Fruit fly (Drosophila melanogaster) whole organism, embryonic: Measurements from ENCODE around the gene Nsf2.

ENCODE experiments used
- Blimp-1 ChIP-seq: fragments of 200-800 bp; sonication (Bioruptor generic); optimal IDR thresholded peaks from 3 replicates; lab custom pipeline; 2018; ENCODE audit warnings: missing biosample characterization, missing genetic modification characterization, mild to moderate bottlenecking, moderate library complexity, missing genetic modification reagents
- CG10274 ChIP-seq: fragments of 200-800 bp; sonication (Bioruptor generic); optimal IDR thresholded peaks from 3 replicates; lab custom pipeline; 2017; ENCODE audit warnings: missing biosample characterization, mild to moderate bottlenecking, missing genetic modification characterization
- CG10321 ChIP-seq: fragments of 200-800 bp; sonication (Bioruptor generic); IDR thresholded peaks from 2 replicates; pipeline ENCODE4 v1.3.6; 2022; ENCODE audit warnings: missing biosample characterization, missing genetic modification characterization
- CG10979 ChIP-seq: fragments of 200-800 bp; sonication (Bioruptor generic); optimal IDR thresholded peaks from 2 replicates; lab custom pipeline; 2018; ENCODE audit warnings: missing biosample characterization, mild to moderate bottlenecking, missing genetic modification characterization, moderate library complexity
- CG11560 ChIP-seq: fragments of 200-800 bp; sonication (Bioruptor generic); IDR thresholded peaks from 3 replicates; pipeline ENCODE4 v1.3.6; 2022; ENCODE audit warnings: missing biosample characterization, missing genetic modification characterization
- CG13624 ChIP-seq: fragments of 200-800 bp; sonication (Bioruptor generic); optimal IDR thresholded peaks from 2 replicates; lab custom pipeline; 2016; ENCODE audit warnings: missing biosample characterization, missing genetic modification characterization
- CG14965 ChIP-seq: fragments of 200-800 bp; sonication (Bioruptor generic); optimal IDR thresholded peaks from 2 replicates; lab custom pipeline; 2016; ENCODE audit warnings: missing biosample characterization, missing genetic modification characterization, borderline replicate concordance
- CG15073 ChIP-seq: fragments of 200-800 bp; sonication (Bioruptor generic); optimal IDR thresholded peaks from 2 replicates; lab custom pipeline; 2016; ENCODE audit warnings: missing biosample characterization, missing genetic modification characterization
- CG18262 ChIP-seq: fragments of 200-800 bp; optimal IDR thresholded peaks from 3 replicates; lab custom pipeline; 2019; ENCODE audit warnings: missing biosample characterization, mild to moderate bottlenecking, missing genetic modification characterization, moderate library complexity
- CG1832 ChIP-seq: fragments of 200-800 bp; sonication (Bioruptor generic); optimal IDR thresholded peaks from 2 replicates; lab custom pipeline; 2017; ENCODE audit warnings: missing biosample characterization, mild to moderate bottlenecking, missing genetic modification characterization, inconsistent platforms
- CG18599 ChIP-seq: fragments of 200-800 bp; sonication (Bioruptor generic); optimal IDR thresholded peaks from 3 replicates; lab custom pipeline; 2017; ENCODE audit warnings: missing biosample characterization, missing genetic modification characterization, mild to moderate bottlenecking, moderate library complexity, missing genetic modification reagents
- CG2712 ChIP-seq: fragments of 200-800 bp; optimal IDR thresholded peaks from 3 replicates; lab custom pipeline; 2019; ENCODE audit warnings: missing biosample characterization, mild to moderate bottlenecking, missing genetic modification characterization, moderate library complexity
- CG6689 ChIP-seq: fragments of 200-800 bp; sonication (Bioruptor generic); IDR thresholded peaks from 2 replicates; pipeline ENCODE4 v1.3.6; 2022; ENCODE audit warnings: missing biosample characterization, missing genetic modification characterization
- CG8281 ChIP-seq: fragments of 200-800 bp; sonication (Bioruptor generic); optimal IDR thresholded peaks from 2 replicates; lab custom pipeline; 2018; ENCODE audit warnings: missing biosample characterization, mild to moderate bottlenecking, missing genetic modification characterization, moderate library complexity
- CG8478 ChIP-seq: fragments of >200 bp; optimal IDR thresholded peaks from 2 replicates; lab custom pipeline; 2018
- CTCF ChIP-seq: fragments of 200-800 bp; sonication (Bioruptor generic); optimal IDR thresholded peaks from 2 replicates; lab custom pipeline; 2017; ENCODE audit warnings: missing biosample characterization, mild to moderate bottlenecking, missing genetic modification characterization, moderate library complexity
- Chrac-16 ChIP-seq: fragments of 200-800 bp; sonication (Bioruptor generic); optimal IDR thresholded peaks from 3 replicates; lab custom pipeline; 2016; ENCODE audit warnings: missing biosample characterization, missing genetic modification characterization
- Dp ChIP-seq: fragments of 200-800 bp; sonication (Bioruptor generic); optimal IDR thresholded peaks from 2 replicates; lab custom pipeline; 2018; ENCODE audit warnings: missing biosample characterization, mild to moderate bottlenecking, missing genetic modification characterization, moderate library complexity
- Drgx ChIP-seq: fragments of 200-800 bp; sonication (Bioruptor generic); IDR thresholded peaks from 2 replicates; pipeline ENCODE4 v1.3.6; 2022; ENCODE audit warnings: missing biosample characterization, missing genetic modification characterization
- Ets65A ChIP-seq: fragments of 200-800 bp; sonication (Bioruptor generic); peaks from one replicate; lab custom pipeline; 2016; ENCODE audit warnings: missing biosample characterization, missing genetic modification characterization
- Hsf ChIP-seq: fragments of 200-800 bp; sonication (Bioruptor generic); optimal IDR thresholded peaks from 3 replicates; lab custom pipeline; 2016; ENCODE audit warnings: missing biosample characterization, missing genetic modification characterization
- Neu2 ChIP-seq: fragments of 200-800 bp; sonication (Bioruptor generic); optimal IDR thresholded peaks from 3 replicates; lab custom pipeline; 2016; ENCODE audit warnings: missing biosample characterization, missing genetic modification characterization, borderline replicate concordance
- Pdp1 ChIP-seq, 2 experiments: fragments of 200-800 bp; sonication (Bioruptor generic); optimal IDR thresholded peaks; 3 replicates each; lab custom pipeline; 2016; ENCODE audit warnings: missing biosample characterization in 2 of 2, missing genetic modification characterization in 2 of 2, mild to moderate bottlenecking in 1 of 2, moderate library complexity in 1 of 2
- Xbp1 ChIP-seq: fragments of 200-800 bp; sonication (Bioruptor generic); optimal IDR thresholded peaks from 3 replicates; lab custom pipeline; 2016; ENCODE audit warnings: missing biosample characterization, mild to moderate bottlenecking, missing genetic modification characterization
- Xrp1 ChIP-seq: fragments of 200-800 bp; sonication (Bioruptor generic); IDR thresholded peaks from 2 replicates; pipeline ENCODE4 v1.3.6; 2022; ENCODE audit warnings: missing biosample characterization, missing genetic modification characterization
- amos ChIP-seq: fragments of 200-800 bp; sonication (Bioruptor generic); IDR thresholded peaks from 2 replicates; pipeline ENCODE4 v1.3.6; 2022; ENCODE audit warnings: missing biosample characterization, missing genetic modification characterization; ENCODE audit not compliant: partially characterized antibody
- ara ChIP-seq: fragments of 200-800 bp; sonication (Bioruptor generic); IDR thresholded peaks from 2 replicates; pipeline ENCODE4 v1.3.6; 2022; ENCODE audit warnings: missing biosample characterization, missing genetic modification characterization
- bsh ChIP-seq, 2 experiments: fragments of 200-800 bp; sonication (Bioruptor generic); optimal IDR thresholded peaks; 2 replicates each; lab custom pipeline; 2017 to 2018; ENCODE audit warnings: mild to moderate bottlenecking in 2 of 2, missing biosample characterization in 2 of 2, missing genetic modification characterization in 2 of 2, moderate library complexity in 1 of 2
- btn ChIP-seq: fragments of 200-800 bp; sonication (Bioruptor generic); optimal IDR thresholded peaks from 2 replicates; lab custom pipeline; 2016; ENCODE audit warnings: missing biosample characterization, missing genetic modification characterization
- chn ChIP-seq: fragments of 200-800 bp; sonication (Bioruptor generic); optimal IDR thresholded peaks from 2 replicates; lab custom pipeline; 2016; ENCODE audit warnings: missing biosample characterization, missing genetic modification characterization
- crol ChIP-seq: fragments of 200-800 bp; sonication (Bioruptor generic); IDR thresholded peaks from 2 replicates; pipeline ENCODE4 v1.3.6; 2022; ENCODE audit warnings: missing biosample characterization, missing genetic modification characterization
- dmrt11E ChIP-seq: fragments of 200-800 bp; sonication (Bioruptor generic); optimal IDR thresholded peaks from 3 replicates; lab custom pipeline; 2018; ENCODE audit warnings: missing biosample characterization, mild to moderate bottlenecking, missing genetic modification characterization, moderate library complexity
- eyg ChIP-seq: fragments of 200-800 bp; sonication (Bioruptor generic); optimal IDR thresholded peaks from 3 replicates; lab custom pipeline; 2016; ENCODE audit warnings: missing biosample characterization, missing genetic modification characterization
- fru ChIP-seq: fragments of >200 bp; optimal IDR thresholded peaks from 2 replicates; lab custom pipeline; 2017
- gem ChIP-seq: fragments of 200-800 bp; sonication (Bioruptor generic); optimal IDR thresholded peaks from 2 replicates; lab custom pipeline; 2019; ENCODE audit warnings: missing biosample characterization, mild to moderate bottlenecking, missing genetic modification characterization, moderate library complexity
- hth ChIP-seq: fragments of >200 bp; optimal IDR thresholded peaks from 2 replicates; lab custom pipeline; 2017; ENCODE audit warnings: inconsistent platforms
- lbe ChIP-seq: fragments of 200-800 bp; sonication (Bioruptor generic); optimal IDR thresholded peaks from 2 replicates; lab custom pipeline; 2016; ENCODE audit warnings: missing biosample characterization, mild to moderate bottlenecking, missing genetic modification characterization
- nom ChIP-seq: fragments of 200-800 bp; sonication (Bioruptor generic); optimal IDR thresholded peaks from 2 replicates; lab custom pipeline; 2017; ENCODE audit warnings: missing biosample characterization, missing genetic modification characterization, mild to moderate bottlenecking, moderate library complexity, missing genetic modification reagents
- org-1 ChIP-seq: fragments of 200-800 bp; sonication (Bioruptor generic); optimal IDR thresholded peaks from 2 replicates; lab custom pipeline; 2017; ENCODE audit warnings: missing biosample characterization, missing genetic modification characterization
- pnt ChIP-seq: fragments of 200-800 bp; sonication (Bioruptor generic); optimal IDR thresholded peaks from 3 replicates; lab custom pipeline; 2016; ENCODE audit warnings: missing biosample characterization, missing genetic modification characterization
- prd ChIP-seq, 3 experiments: fragments of >200 bp in 2 of 3; fragments of 200-800 bp in 1 of 3; sonication (Bioruptor generic) in 1 of 3; optimal IDR thresholded peaks in 2 of 3; IDR thresholded peaks in 1 of 3; 2 replicates in 2 of 3; 3 replicates in 1 of 3; pipeline versions ENCODE4 v1.3.6 to Lab custom; 2017 to 2022; ENCODE audit warnings: missing biosample characterization in 1 of 3, missing genetic modification characterization in 1 of 3
- slbo ChIP-seq: fragments of 200-800 bp; sonication (Bioruptor generic); IDR thresholded peaks from 2 replicates; pipeline ENCODE4 v1.3.6; 2022; ENCODE audit warnings: missing biosample characterization, missing genetic modification characterization
- tna ChIP-seq: fragments of 200-800 bp; sonication (Bioruptor generic); IDR thresholded peaks from 2 replicates; pipeline ENCODE4 v1.3.6; 2022; ENCODE audit warnings: missing biosample characterization, missing genetic modification characterization; ENCODE audit not compliant: partially characterized antibody
- trem ChIP-seq: fragments of 200-800 bp; optimal IDR thresholded peaks from 3 replicates; lab custom pipeline; 2019; ENCODE audit warnings: missing biosample characterization, mild to moderate bottlenecking, missing genetic modification characterization, moderate library complexity
- twi ChIP-seq: fragments of 200-800 bp; optimal IDR thresholded peaks from 2 replicates; lab custom pipeline; 2019; ENCODE audit warnings: missing biosample characterization, mild to moderate bottlenecking, missing genetic modification characterization, moderate library complexity
- unpg ChIP-seq: fragments of 200-800 bp; sonication (Bioruptor generic); optimal IDR thresholded peaks from 3 replicates; lab custom pipeline; 2018; ENCODE audit warnings: missing biosample characterization, mild to moderate bottlenecking, missing genetic modification characterization, moderate library complexity
- zfh1 ChIP-seq: fragments of 200-800 bp; sonication (Bioruptor generic); IDR thresholded peaks from 3 replicates; pipeline ENCODE4 v1.3.6; 2022; ENCODE audit warnings: missing biosample characterization, missing genetic modification characterization

The Nsf2 gene

dm6 chr3R:13847289-13847688, 9.5 kb upstream of the Nsf2 start:
- TF ChIP-seq Neu2 (GFP tag; lab: Kevin White, UChicago), result no peak
- TF ChIP-seq amos, result no peak
- no peak for TF ChIP-seq org-1
- no peak for TF ChIP-seq fru (lab: Kevin White, UChicago)
- no peak for TF ChIP-seq Chrac-16 (GFP tag; lab: Kevin White, UChicago)
- no peak for TF ChIP-seq CG10321
- no peak for TF ChIP-seq CTCF (GFP tag; lab: Kevin White, UChicago)
- TF ChIP-seq eyg (GFP tag; lab: Kevin White, UChicago), result no peak
- peak; percentile 19; the same call in 1 of the 2 replicates for TF ChIP-seq Drgx (GFP tag; lab: Robert Waterston, UW)
- TF ChIP-seq CG8281, result peak; percentile 75
- no peak for TF ChIP-seq CG1832 (GFP tag; lab: Kevin White, UChicago)
- TF ChIP-seq, all 482 proteins: peak for 2

dm6 chr3R:13845926-13846325, 8.1 kb upstream of the Nsf2 start:
- TF ChIP-seq Dp (GFP tag; lab: Kevin White, UChicago) (no peak), bsh (GFP tag; optimal IDR thresholded peaks at IDR 0.05; lab: Kevin White, UChicago) (peak in 1 of 2 experiments; percentile 29), CG18262 (tag; lab: Kevin White, UChicago) (no peak), chn (GFP tag; lab: Kevin White, UChicago) (no peak), CG8478 (no peak)
- TF ChIP-seq, all 482 proteins: peak for 1

- TF ChIP-seq Ets65A (GFP tag; lab: Kevin White, UChicago) (peak; percentile 58), slbo (0 out of 2 replicates have a peak, but pooled peaks have one; percentile 14), pnt (GFP tag; lab: Kevin White, UChicago) (no peak), bsh (GFP tag; optimal IDR thresholded peaks at IDR 0.05; lab: Kevin White, UChicago) (peak in 1 of 2 experiments; percentile 86), Drgx (GFP tag; lab: Robert Waterston, UW) (peak; percentile 84), CG6689 (GFP tag; lab: Robert Waterston, UW) (0 out of 2 replicates have a peak, but pooled peaks have one; percentile 26), CG18599 (GFP tag; lab: Kevin White, UChicago) (no peak), prd (optimal IDR thresholded peaks at IDR 0.05; lab: Kevin White, UChicago) (no peak), prd (GFP tag; IDR thresholded peaks at IDR 0.05; lab: Robert Waterston, UW) (peak; percentile 34; the same call in 2 of the 3 replicates), Hsf (GFP tag; lab: Kevin White, UChicago) (no peak), lbe (GFP tag; lab: Kevin White, UChicago) (peak; percentile 53), nom (GFP tag; lab: Kevin White, UChicago) (peak; percentile 85), hth (lab: Kevin White, UChicago) (no peak), trem (tag; lab: Kevin White, UChicago) (no peak), dmrt11E (tag; lab: Kevin White, UChicago) (peak; percentile 22), gem (tag; lab: Kevin White, UChicago) (peak; percentile 18), CG13624 (no peak), Xrp1 (peak; percentile 45; the same call in 1 of the 2 replicates), ara (GFP tag; lab: Robert Waterston, UW) (no peak), CG2712 (tag; lab: Kevin White, UChicago) (peak; percentile 9), Pdp1 (GFP tag; optimal IDR thresholded peaks at IDR 0.05; lab: Kevin White, UChicago) (peak in 1 of 2 experiments; percentile 6)
Observed at dm6 chr3R:13845250-13845699, 7.5 kb upstream of the Nsf2 start.

dm6 chr3R:13843611-13844010, 5.8 kb upstream of the Nsf2 start:
- no peak for TF ChIP-seq twi (tag; lab: Kevin White, UChicago)
- TF ChIP-seq CG15073, result no peak
- peak; percentile 32 for TF ChIP-seq CG10979 (tag; lab: Kevin White, UChicago)
- TF ChIP-seq CG2712 (tag; lab: Kevin White, UChicago), result peak; percentile 17
- no peak for TF ChIP-seq CG11560 (tag; lab: Robert Waterston, UW)
- peak; percentile 15 for TF ChIP-seq Blimp-1 (GFP tag; lab: Kevin White, UChicago)
- no peak for TF ChIP-seq tna (GFP tag; lab: Robert Waterston, UW)
- TF ChIP-seq unpg (GFP tag; lab: Kevin White, UChicago), result no peak
- TF ChIP-seq Xbp1 (GFP tag; lab: Kevin White, UChicago), result no peak
- TF ChIP-seq CG10274 (GFP tag; lab: Kevin White, UChicago), result no peak
- TF ChIP-seq CG14965, result no peak
- TF ChIP-seq Xrp1, result peak; percentile 8; the same call in 1 of the 2 replicates
- peak; percentile 17; the same call in 1 of the 3 replicates for TF ChIP-seq zfh1 (GFP tag; lab: Robert Waterston, UW)
- peak; percentile 22; the same call in 1 of the 2 replicates for TF ChIP-seq CG6689 (GFP tag; lab: Robert Waterston, UW)
- no peak for TF ChIP-seq btn (GFP tag; lab: Kevin White, UChicago)
- no peak for TF ChIP-seq crol (GFP tag; lab: Robert Waterston, UW)
